Worm (Caenorhabditis elegans): ENCODE data around the gene crt-1.

- TF ChIP-seq nhr-20 (tag; optimal IDR thresholded peaks at IDR 0.05): no peak
- no peak for TF ChIP-seq hpl-2 (GFP tag; optimal IDR thresholded peaks at IDR 0.05)
- no peak for TF ChIP-seq unc-130 (tag; optimal IDR thresholded peaks at IDR 0.05)
- no peak for TF ChIP-seq dpl-1 (GFP tag; optimal IDR thresholded peaks at IDR 0.05)
- TF ChIP-seq sox-4 (tag; optimal IDR thresholded peaks at IDR 0.05): no peak
These were observed 708 bp downstream of the crt-1 start for ce11 chrV:6099634-6100033.

Measured in whole organism, L1 larva.